Worm (Caenorhabditis elegans): ENCODE measurements around the gene T13H5.1.

ce11 chrII:8466874-8467273 lies 42.0 kb downstream of the T13H5.1 start, which contains the start of gene F22B5.10:
- no peak for TF ChIP-seq K09A11.1 (tag; optimal IDR thresholded peaks at IDR 0.05; ENCODE audit: insufficient read depth)
- TF ChIP-seq ama-1 (optimal IDR thresholded peaks at IDR 0.05) = no peak
- TF ChIP-seq lin-11 (tag; optimal IDR thresholded peaks at IDR 0.05) = no peak
- no peak for TF ChIP-seq tbx-2 (tag; optimal IDR thresholded peaks at IDR 0.05)
- TF ChIP-seq che-1 (tag; optimal IDR thresholded peaks at IDR 0.05) = no peak
- no peak for TF ChIP-seq pqm-1 (tag; optimal IDR thresholded peaks at IDR 0.05)
- TF ChIP-seq dve-1 (tag; optimal IDR thresholded peaks at IDR 0.05) = no peak
- no peak for TF ChIP-seq ceh-24 (tag; optimal IDR thresholded peaks at IDR 0.05)

Data from whole organism, late embryonic.